Worm (Caenorhabditis elegans) whole organism, L2 larva: Measurements from ENCODE around the gene ari-2.
A peak's percentile ranks its signal among the peaks of the same experiment; 100 is the strongest.

Source experiments
- C34F6.9 ChIP-seq: fragments of 150-350 bp; optimal IDR thresholded peaks from 2 replicates; lab custom pipeline; 2014; ENCODE audit warnings: missing biosample characterization, missing genetic modification characterization
- F13H6.1 ChIP-seq: sonication (generic microtip); optimal IDR thresholded peaks from 2 replicates; lab custom pipeline; 2016; ENCODE audit warnings: missing genetic modification characterization, missing compliant biosample characterization
- R02D3.7 ChIP-seq: fragments of 150-350 bp; optimal IDR thresholded peaks from 2 replicates; lab custom pipeline; 2014; ENCODE audit warnings: missing biosample characterization, missing genetic modification characterization
- Y55F3AM.14 ChIP-seq: fragments of 200-800 bp; sonication (Bioruptor generic); optimal IDR thresholded peaks from 2 replicates; lab custom pipeline; 2018; ENCODE audit warnings: mild to moderate bottlenecking, missing genetic modification characterization, missing compliant biosample characterization
- ZK546.5 ChIP-seq: sonication (generic microtip); optimal IDR thresholded peaks from 2 replicates; lab custom pipeline; 2017; ENCODE audit warnings: missing biosample characterization, missing genetic modification characterization
- alr-1 ChIP-seq: fragments of 150-350 bp; optimal IDR thresholded peaks from 2 replicates; lab custom pipeline; 2014; ENCODE audit warnings: missing biosample characterization, missing genetic modification characterization
- aly-2 ChIP-seq: fragments of 150-350 bp; optimal IDR thresholded peaks from 2 replicates; lab custom pipeline; 2014; ENCODE audit warnings: missing biosample characterization, missing genetic modification characterization
- ama-1 ChIP-seq: fragments of 150-350 bp; optimal IDR thresholded peaks from 2 replicates; lab custom pipeline; 2018; ENCODE audit warnings: inconsistent platforms
- blmp-1 ChIP-seq: sonication (generic microtip); optimal IDR thresholded peaks from 2 replicates; lab custom pipeline; 2017; ENCODE audit warnings: missing genetic modification characterization, mild to moderate bottlenecking, missing compliant biosample characterization, antibody characterized with exemption, moderate library complexity; ENCODE audit not compliant: insufficient read depth
- crh-2 ChIP-seq: sonication (generic microtip); optimal IDR thresholded peaks from 2 replicates; lab custom pipeline; 2017; ENCODE audit warnings: missing biosample characterization, missing genetic modification characterization
- egl-27 ChIP-seq: sonication (generic microtip); optimal IDR thresholded peaks from 3 replicates; lab custom pipeline; 2017; ENCODE audit warnings: missing biosample characterization, missing genetic modification reagents, missing genetic modification characterization
- elt-1 ChIP-seq: fragments of 150-350 bp; optimal IDR thresholded peaks from 2 replicates; lab custom pipeline; 2014; ENCODE audit warnings: missing biosample characterization, missing genetic modification characterization
- fos-1 ChIP-seq: fragments of 150-350 bp; optimal IDR thresholded peaks from 2 replicates; lab custom pipeline; 2014; ENCODE audit warnings: missing biosample characterization, missing genetic modification characterization
- gmeb-1 ChIP-seq: fragments of 150-350 bp; optimal IDR thresholded peaks from 2 replicates; lab custom pipeline; 2014; ENCODE audit warnings: missing biosample characterization, missing genetic modification characterization
- lin-11 ChIP-seq: fragments of 150-350 bp; sonication (generic microtip); optimal IDR thresholded peaks from 2 replicates; lab custom pipeline; 2014; ENCODE audit warnings: missing biosample characterization, missing genetic modification characterization, inconsistent platforms, mixed read lengths
- lin-13 ChIP-seq: fragments of 150-350 bp; optimal IDR thresholded peaks from 2 replicates; lab custom pipeline; 2014; ENCODE audit warnings: missing biosample characterization, missing genetic modification reagents, missing genetic modification characterization
- lin-39 ChIP-seq: fragments of 150-350 bp; optimal IDR thresholded peaks from 2 replicates; lab custom pipeline; 2014; ENCODE audit warnings: missing biosample characterization, missing genetic modification reagents, missing genetic modification characterization
- lsy-2 ChIP-seq, 2 experiments: fragments of 150-350 bp in 1 of 2; sonication (generic microtip) in 1 of 2; optimal IDR thresholded peaks; 2 replicates each; lab custom pipeline; 2014 to 2017; ENCODE audit warnings: missing biosample characterization in 2 of 2, missing genetic modification characterization in 2 of 2
- mab-5 ChIP-seq: fragments of 150-350 bp; optimal IDR thresholded peaks from 2 replicates; lab custom pipeline; 2014; ENCODE audit warnings: missing biosample characterization, missing genetic modification characterization
- mdl-1 ChIP-seq, 2 experiments: fragments of 150-350 bp in 1 of 2; sonication (generic microtip) in 1 of 2; optimal IDR thresholded peaks; 2 replicates each; lab custom pipeline; 2017; ENCODE audit warnings: missing biosample characterization in 2 of 2, missing genetic modification characterization in 2 of 2
- nhr-10 ChIP-seq: sonication (generic microtip); optimal IDR thresholded peaks from 2 replicates; lab custom pipeline; 2017; ENCODE audit warnings: missing biosample characterization, missing genetic modification characterization
- nhr-11 ChIP-seq: fragments of 150-350 bp; optimal IDR thresholded peaks from 2 replicates; lab custom pipeline; 2014; ENCODE audit warnings: missing biosample characterization, missing genetic modification characterization
- nhr-12 ChIP-seq: fragments of 150-350 bp; optimal IDR thresholded peaks from 2 replicates; lab custom pipeline; 2014; ENCODE audit warnings: missing biosample characterization, missing genetic modification characterization
- nhr-129 ChIP-seq: fragments of 150-350 bp; optimal IDR thresholded peaks from 2 replicates; lab custom pipeline; 2014; ENCODE audit warnings: missing biosample characterization, missing genetic modification characterization
- nhr-21 ChIP-seq: fragments of 150-350 bp; optimal IDR thresholded peaks from 2 replicates; lab custom pipeline; 2014; ENCODE audit warnings: missing biosample characterization, missing genetic modification characterization
- nhr-237 ChIP-seq: fragments of 150-350 bp; optimal IDR thresholded peaks from 2 replicates; lab custom pipeline; 2014; ENCODE audit warnings: missing biosample characterization, missing genetic modification characterization
- nhr-25 ChIP-seq: fragments of 150-350 bp; sonication (generic microtip); optimal IDR thresholded peaks from 3 replicates; lab custom pipeline; 2014; ENCODE audit warnings: missing biosample characterization, missing genetic modification characterization
- nhr-6 ChIP-seq: fragments of 150-350 bp; optimal IDR thresholded peaks from 2 replicates; lab custom pipeline; 2014; ENCODE audit warnings: missing biosample characterization, missing genetic modification characterization
- nhr-77 ChIP-seq: fragments of 150-350 bp; optimal IDR thresholded peaks from 2 replicates; lab custom pipeline; 2014; ENCODE audit warnings: missing biosample characterization, missing genetic modification characterization
- sem-4 ChIP-seq: fragments of 150-350 bp; optimal IDR thresholded peaks from 2 replicates; lab custom pipeline; 2014; ENCODE audit warnings: missing biosample characterization, missing genetic modification reagents, missing genetic modification characterization
- skn-1 ChIP-seq: sonication (generic microtip); optimal IDR thresholded peaks from 2 replicates; lab custom pipeline; 2017; ENCODE audit warnings: missing biosample characterization, missing genetic modification characterization
- sma-9 ChIP-seq, 2 experiments: fragments of 150-350 bp in 1 of 2; sonication (generic microtip) in 1 of 2; optimal IDR thresholded peaks; 2 replicates each; lab custom pipeline; 2014 to 2016; ENCODE audit warnings: missing genetic modification characterization in 2 of 2, mild to moderate bottlenecking in 1 of 2, missing biosample characterization in 1 of 2, missing compliant biosample characterization in 1 of 2, missing genetic modification reagents in 1 of 2, moderate library complexity in 1 of 2
- unc-62 ChIP-seq: fragments of 150-350 bp; optimal IDR thresholded peaks from 2 replicates; lab custom pipeline; 2014; ENCODE audit warnings: missing biosample characterization, missing genetic modification reagents, missing genetic modification characterization
- zag-1 ChIP-seq: fragments of 150-350 bp; optimal IDR thresholded peaks from 2 replicates; lab custom pipeline; 2014; ENCODE audit warnings: missing biosample characterization, missing genetic modification characterization
- ztf-11 ChIP-seq: sonication (generic microtip); optimal IDR thresholded peaks from 2 replicates; lab custom pipeline; 2017; ENCODE audit warnings: missing biosample characterization, missing genetic modification characterization
- ztf-4 ChIP-seq: fragments of 150-350 bp; optimal IDR thresholded peaks from 2 replicates; lab custom pipeline; 2014; ENCODE audit warnings: missing biosample characterization, missing genetic modification characterization

Gene ari-2

ce11 chrIV:5554168-5554567 is 3.2 kb downstream of the ari-2 start:
- TF ChIP-seq nhr-21 (tag; lab: Kevin White, UChicago), result no peak
- TF ChIP-seq sma-9 (GFP tag; optimal IDR thresholded peaks at IDR 0.05; lab: Kevin White, UChicago), result no peak
- no peak for TF ChIP-seq sma-9 (tag; optimal IDR thresholded peaks at IDR 0.05; lab: Kevin White, UChicago)
- no peak for TF ChIP-seq skn-1 (tag; lab: Kevin White, UChicago)
- no peak for TF ChIP-seq nhr-129 (tag; lab: Kevin White, UChicago)
- TF ChIP-seq nhr-25 (tag; lab: Kevin White, UChicago), result no peak
- TF ChIP-seq R02D3.7 (tag; lab: Kevin White, UChicago), result no peak
- TF ChIP-seq lin-39 (tag; lab: Kevin White, UChicago), result no peak
- no peak for TF ChIP-seq blmp-1 (tag; lab: Kevin White, UChicago)
- TF ChIP-seq zag-1 (tag; lab: Kevin White, UChicago), result no peak
- no peak for TF ChIP-seq nhr-77
- TF ChIP-seq F13H6.1 (tag; lab: Kevin White, UChicago), result no peak
- TF ChIP-seq lsy-2 (tag; optimal IDR thresholded peaks at IDR 0.05; lab: Kevin White, UChicago), result no peak
- no peak for TF ChIP-seq alr-1 (tag; lab: Kevin White, UChicago)
- no peak for TF ChIP-seq ztf-4 (tag; lab: Kevin White, UChicago)
- TF ChIP-seq, all 48 proteins: peak for 0

ce11 chrIV:5561059-5561458 is 10.1 kb downstream of the ari-2 start:
- no peak for TF ChIP-seq elt-1
- no peak for TF ChIP-seq nhr-12 (tag; lab: Kevin White, UChicago)
- no peak for TF ChIP-seq lsy-2 (tag; optimal IDR thresholded peaks at IDR 0.05; lab: Kevin White, UChicago)
- TF ChIP-seq mab-5 (tag; lab: Kevin White, UChicago), result no peak
- TF ChIP-seq R02D3.7 (tag; lab: Kevin White, UChicago), result no peak
- TF ChIP-seq nhr-10 (tag; lab: Kevin White, UChicago), result no peak
- TF ChIP-seq F13H6.1 (tag; lab: Kevin White, UChicago), result no peak
- TF ChIP-seq nhr-129 (tag; lab: Kevin White, UChicago), result no peak
- TF ChIP-seq Y55F3AM.14 (GFP tag; lab: Kevin White, UChicago), result no peak
- no peak for TF ChIP-seq nhr-237 (tag; lab: Kevin White, UChicago)
- TF ChIP-seq sem-4 (tag; lab: Kevin White, UChicago), result no peak
- TF ChIP-seq alr-1 (tag; lab: Kevin White, UChicago), result no peak
- TF ChIP-seq ztf-11 (tag; lab: Kevin White, UChicago), result no peak
- no peak for TF ChIP-seq mdl-1 (tag; optimal IDR thresholded peaks at IDR 0.05; lab: Kevin White, UChicago)
- no peak for TF ChIP-seq gmeb-1 (tag; lab: Kevin White, UChicago)

- TF ChIP-seq egl-27 (tag; lab: Kevin White, UChicago) (peak; percentile 41), fos-1 (peak; percentile 21), nhr-129 (tag; lab: Kevin White, UChicago) (peak; percentile 55), lin-39 (tag; lab: Kevin White, UChicago) (no peak), nhr-6 (tag; lab: Kevin White, UChicago) (peak; percentile 33), lsy-2 (tag; optimal IDR thresholded peaks at IDR 0.05; lab: Kevin White, UChicago) (peak in 1 of 2 experiments; percentile 50), sma-9 (GFP tag; optimal IDR thresholded peaks at IDR 0.05; lab: Kevin White, UChicago) (no peak), sma-9 (tag; optimal IDR thresholded peaks at IDR 0.05; lab: Kevin White, UChicago) (no peak), unc-62 (no peak), crh-2 (tag; lab: Kevin White, UChicago) (peak; percentile 31), nhr-11 (no peak), lin-13 (GFP tag; lab: Kevin White, UChicago) (peak; percentile 34), aly-2 (tag; lab: Kevin White, UChicago) (no peak), sem-4 (tag; lab: Kevin White, UChicago) (peak; percentile 55), ama-1 (peak; percentile 89), mdl-1 (tag; optimal IDR thresholded peaks at IDR 0.05; lab: Kevin White, UChicago) (no peak), blmp-1 (tag; lab: Kevin White, UChicago) (peak; percentile 64), F13H6.1 (tag; lab: Kevin White, UChicago) (peak; percentile 71), ZK546.5 (tag; lab: Kevin White, UChicago) (no peak), lin-11 (tag; lab: Kevin White, UChicago) (no peak), nhr-10 (tag; lab: Kevin White, UChicago) (no peak), C34F6.9 (tag; lab: Kevin White, UChicago) (peak; percentile 26), alr-1 (tag; lab: Kevin White, UChicago) (no peak), gmeb-1 (tag; lab: Kevin White, UChicago) (peak; percentile 49), nhr-25 (tag; lab: Kevin White, UChicago) (peak; percentile 91)
- TF ChIP-seq, all 48 proteins: peak for 14
These were observed 10.7 kb downstream of the ari-2 start for ce11 chrIV:5561497-5562155.
